Fruit fly (Drosophila melanogaster) whole organism, prepupa: Measurements from ENCODE around the gene sim.

Experiments
- CG10669 ChIP-seq: fragments of 200-800 bp; sonication (Bioruptor generic); optimal IDR thresholded peaks from 3 replicates; lab custom pipeline; 2018; ENCODE audit warnings: missing biosample characterization, mild to moderate bottlenecking, missing genetic modification characterization, moderate library complexity
- CG11294 ChIP-seq: fragments of 200-800 bp; sonication (Bioruptor generic); IDR thresholded peaks from 2 replicates; pipeline ENCODE4 v1.3.6; 2022; ENCODE audit warnings: missing biosample characterization, missing genetic modification characterization
- CG31627 ChIP-seq: fragments of 200-800 bp; sonication (Bioruptor generic); optimal IDR thresholded peaks from 3 replicates; lab custom pipeline; 2016; ENCODE audit warnings: missing biosample characterization, missing genetic modification characterization
- Eip75B ChIP-seq: fragments of 200-800 bp; sonication (Bioruptor generic); optimal IDR thresholded peaks from 3 replicates; lab custom pipeline; 2016; ENCODE audit warnings: missing biosample characterization, missing genetic modification characterization

DNA sequence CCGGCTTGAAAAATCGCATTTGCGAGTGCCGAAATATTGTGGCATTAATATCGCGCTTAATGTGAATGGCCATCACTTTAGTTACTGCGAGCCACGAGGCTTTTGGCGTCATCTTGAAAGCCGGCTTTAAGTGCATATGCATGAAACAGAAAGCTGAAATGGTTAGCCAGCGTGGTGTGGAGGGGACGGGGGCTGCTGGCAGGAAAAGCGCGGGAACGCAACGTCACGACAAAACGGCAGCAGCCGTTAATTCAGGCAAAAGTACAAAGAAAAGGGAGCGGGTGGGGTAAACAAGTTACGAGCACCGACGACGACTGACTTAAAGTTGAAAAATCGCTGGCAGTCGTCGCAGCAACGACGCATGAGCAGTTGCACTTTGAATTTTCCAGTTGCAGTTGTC, 42.2 kb upstream of the sim start:
- TF ChIP-seq Eip75B (GFP tag; lab: Kevin White, UChicago): no peak
- TF ChIP-seq CG10669: no peak
- TF ChIP-seq CG11294: no peak
- TF ChIP-seq CG31627: no peak
